Worm (Caenorhabditis elegans): ENCODE measurements around the gene irld-48.

The irld-48 gene

ce11 chrII:2987854-2988350, 32.0 kb downstream of the irld-48 start, which contains the start of gene lido-7 (continued):
- TF ChIP-seq nhr-10 (tag; optimal IDR thresholded peaks at IDR 0.05) (no peak), php-3 (GFP tag; IDR thresholded peaks at IDR 0.05) (no peak), ceh-32 (tag; optimal IDR thresholded peaks at IDR 0.05; ENCODE audit: poor library complexity) (no peak), fkh-10 (GFP tag; optimal IDR thresholded peaks at IDR 0.05) (no peak), ceh-28 (tag; optimal IDR thresholded peaks at IDR 0.05) (no peak), lir-3 (tag; optimal IDR thresholded peaks at IDR 0.05) (no peak), saeg-2 (GFP tag; IDR thresholded peaks at IDR 0.05) (no peak), cey-2 (tag; optimal IDR thresholded peaks at IDR 0.05; ENCODE audit: borderline replicate concordance, insufficient read depth) (no peak), mep-1 (tag; optimal IDR thresholded peaks at IDR 0.05) (peak; percentile 48), attf-4 (tag; optimal IDR thresholded peaks at IDR 0.05) (no peak), ztf-7 (tag; optimal IDR thresholded peaks at IDR 0.05) (no peak), nhr-237 (tag; optimal IDR thresholded peaks at IDR 0.05) (no peak), nhr-11 (tag; optimal IDR thresholded peaks at IDR 0.05) (no peak), lin-29 (GFP tag; IDR thresholded peaks at IDR 0.05) (no peak), madf-9 (GFP tag; conservative IDR thresholded peaks at IDR 0.05) (no peak), R02D3.7 (tag; optimal IDR thresholded peaks at IDR 0.05) (no peak), F26F4.8 (GFP tag; conservative IDR thresholded peaks at IDR 0.05) (no peak), ZK337.2 (GFP tag; IDR thresholded peaks at IDR 0.05) (no peak), D1046.2 (GFP tag; IDR thresholded peaks at IDR 0.05) (no peak), nhr-25 (tag; optimal IDR thresholded peaks at IDR 0.05; ENCODE audit: borderline replicate concordance, insufficient read depth) (no peak), ztf-11 (tag; optimal IDR thresholded peaks at IDR 0.05) (no peak), ces-1 (GFP tag; optimal IDR thresholded peaks at IDR 0.05) (no peak), tra-1 (GFP tag; IDR thresholded peaks at IDR 0.05) (peak; percentile 55; the same call in 1 of the 2 replicates), daf-12 (tag; optimal IDR thresholded peaks at IDR 0.05) (no peak), ama-1 (optimal IDR thresholded peaks at IDR 0.05) (no peak), F44E2.7 (GFP tag; IDR thresholded peaks at IDR 0.05) (no peak)

- TF ChIP-seq dmd-8 (GFP tag; IDR thresholded peaks at IDR 0.05) = 0 out of 2 replicates have a peak, but pooled peaks have one; percentile 22
- TF ChIP-seq set-16 (GFP tag; IDR thresholded peaks at IDR 0.05) = peak; percentile 75
- TF ChIP-seq madf-9 (GFP tag; conservative IDR thresholded peaks at IDR 0.05) = 0 out of 2 replicates have a peak, but pooled peaks have one; percentile 20
Measured at ce11 chrII:2989076-2989475, 33.2 kb downstream of the irld-48 start.

- TF ChIP-seq egl-27 (tag; optimal IDR thresholded peaks at IDR 0.05) (no peak), unc-62 (GFP tag; optimal IDR thresholded peaks at IDR 0.05 in 1 of 2) (peak in 1 of 2 experiments; percentile 75), unc-62 (tag; optimal IDR thresholded peaks at IDR 0.05) (no peak)
Measured at ce11 chrII:2990089-2990488, 34.2 kb downstream of the irld-48 start.

ce11 chrII:2991555-2992083, 35.8 kb downstream of the irld-48 start, which contains the start of gene K08A2.2:
Gene K08A2.2 (plus strand): TSS chrII:2991605.
- TF ChIP-seq nhr-237 (tag; optimal IDR thresholded peaks at IDR 0.05) (no peak), ceh-20 (GFP tag; IDR thresholded peaks at IDR 0.05) (no peak), nhr-111 (GFP tag; optimal IDR thresholded peaks at IDR 0.05) (no peak), nhr-77 (tag; optimal IDR thresholded peaks at IDR 0.05) (no peak), zip-2 (tag; optimal IDR thresholded peaks at IDR 0.05) (no peak), zfp-3 (GFP tag; conservative IDR thresholded peaks at IDR 0.05) (no peak), nhr-42 (GFP tag; IDR thresholded peaks at IDR 0.05) (no peak), unc-130 (GFP tag; optimal IDR thresholded peaks at IDR 0.05) (peak; percentile 31), dmd-9 (GFP tag; IDR thresholded peaks at IDR 0.05) (peak; percentile 18; the same call in 1 of the 2 replicates), lim-7 (GFP tag; IDR thresholded peaks at IDR 0.05) (no peak), ztf-7 (tag; optimal IDR thresholded peaks at IDR 0.05) (no peak), sdz-12 (GFP tag; optimal IDR thresholded peaks at IDR 0.05) (no peak), T20F7.1 (GFP tag; optimal IDR thresholded peaks at IDR 0.05) (no peak), dpl-1 (GFP tag; optimal IDR thresholded peaks at IDR 0.05) (no peak), lin-38 (GFP tag; IDR thresholded peaks at IDR 0.05) (no peak), lin-29 (GFP tag; IDR thresholded peaks at IDR 0.05) (no peak), hif-1 (tag; optimal IDR thresholded peaks at IDR 0.05) (peak in 1 of 2 experiments; percentile 35), nhr-25 (tag; optimal IDR thresholded peaks at IDR 0.05; ENCODE audit: borderline replicate concordance, insufficient read depth) (no peak), ztf-11 (tag; optimal IDR thresholded peaks at IDR 0.05) (no peak), ceh-28 (tag; optimal IDR thresholded peaks at IDR 0.05) (no peak), mdt-29 (GFP tag; IDR thresholded peaks at IDR 0.05) (no peak), tra-1 (GFP tag; IDR thresholded peaks at IDR 0.05) (no peak)

Measured in whole organism, L4 larva.